Worm (Caenorhabditis elegans): ENCODE data around the gene F35D11.3.

- TF ChIP-seq K09A11.1 (tag; optimal IDR thresholded peaks at IDR 0.05; ENCODE audit: insufficient read depth) (no peak), elt-2 (tag; optimal IDR thresholded peaks at IDR 0.05) (no peak), C38D4.7 (GFP tag; optimal IDR thresholded peaks at IDR 0.05) (no peak), pha-4 (tag; optimal IDR thresholded peaks at IDR 0.05) (no peak), ceh-14 (tag; optimal IDR thresholded peaks at IDR 0.05) (no peak), ceh-34 (tag; optimal IDR thresholded peaks at IDR 0.05) (no peak), Y22D7AL.16 (tag; optimal IDR thresholded peaks at IDR 0.05) (no peak), elt-4 (tag; optimal IDR thresholded peaks at IDR 0.05) (no peak)
These were observed 32.6 kb downstream of the F35D11.3 start for ce11 chrII:4640748-4641147.

Data from whole organism, late embryonic.